Fruit fly (Drosophila melanogaster): ENCODE results near the gene Mnat9.

The Mnat9 gene

DNA sequence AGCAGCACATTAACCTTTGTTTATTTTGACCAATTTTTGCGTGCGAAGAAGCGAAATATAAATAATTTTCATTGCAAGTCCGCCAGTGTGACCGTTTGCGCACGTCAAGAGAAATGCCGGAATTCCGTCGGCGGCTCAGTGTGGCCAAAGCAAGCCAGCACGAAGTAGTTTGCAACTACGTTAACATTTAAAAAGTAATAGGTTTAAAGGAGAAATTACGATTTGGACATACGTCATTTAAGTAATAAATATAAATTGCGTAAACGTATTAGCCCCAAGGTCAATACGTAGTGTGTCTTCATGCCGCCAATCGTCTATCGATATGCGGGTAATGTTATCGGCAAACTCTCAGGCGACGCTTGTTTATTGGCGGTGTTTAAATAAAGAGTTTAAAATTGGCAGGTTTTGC lies 35.4 kb downstream of the Mnat9 start, which contains the start of the genes pygo and rod:
Gene pygo (minus strand): TSS at position 114 of the 409 bp plus-strand sequence.
Gene rod (plus strand): TSS at position 366 of the 409 bp plus-strand sequence.
- peak; percentile 1 for TF ChIP-seq CG17801 (GFP tag; optimal IDR thresholded peaks at IDR 0.05; ENCODE audit: partially characterized antibody)

DNA sequence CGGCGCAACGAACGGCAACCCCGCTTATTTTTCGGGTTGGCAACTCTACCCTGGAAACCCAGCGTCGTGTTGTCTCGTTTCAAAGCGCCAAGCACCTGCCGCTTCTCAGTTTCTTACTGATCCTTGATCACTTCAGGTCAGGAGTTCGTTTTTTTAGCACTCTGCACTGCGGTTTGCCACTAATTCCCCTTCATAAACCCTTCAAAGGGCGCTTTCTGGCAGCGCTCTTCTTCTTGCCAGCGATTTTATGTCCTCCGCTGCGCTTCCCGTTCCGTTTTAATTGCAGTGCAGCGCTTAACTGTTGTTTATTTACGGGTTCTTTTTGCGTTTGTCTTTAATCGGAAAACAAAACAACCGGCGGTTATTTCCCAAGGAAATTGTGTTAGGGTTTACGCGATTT lies 35.9 kb downstream of the Mnat9 start:
- no peak for TF ChIP-seq CG17801 (GFP tag; optimal IDR thresholded peaks at IDR 0.05; ENCODE audit: partially characterized antibody)

- TF ChIP-seq CG17801 (GFP tag; optimal IDR thresholded peaks at IDR 0.05; ENCODE audit: partially characterized antibody) = no peak
Observed at dm6 chr3R:31577351-31577750, 38.6 kb downstream of the Mnat9 start.

DNA sequence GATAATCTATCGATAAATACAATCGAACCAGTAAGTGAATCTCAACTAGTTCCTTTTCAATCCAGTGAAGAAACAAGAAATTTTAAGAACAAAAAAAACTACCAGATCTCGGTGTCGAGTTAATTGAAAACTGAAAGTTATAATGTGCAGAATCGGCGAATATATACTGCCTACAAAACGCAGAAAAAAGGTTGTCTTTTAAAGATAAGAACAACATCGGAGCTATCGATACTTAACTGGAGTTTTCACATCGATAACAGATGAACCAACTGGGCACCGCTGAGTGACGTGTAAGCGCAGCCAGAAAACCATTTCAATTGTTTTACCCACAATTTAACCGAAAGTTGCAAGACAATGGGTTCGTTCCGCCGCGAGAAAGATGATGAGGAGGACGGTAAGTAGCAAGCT lies 44.1 kb downstream of the Mnat9 start, which contains the start of gene gammaCOP:
Gene gammaCOP (plus strand): TSS at position 259 of the 408 bp plus-strand sequence.
- TF ChIP-seq CG17801 (GFP tag; optimal IDR thresholded peaks at IDR 0.05; ENCODE audit: partially characterized antibody) = peak; percentile 33

dm6 chr3R:31566738-31567137 lies 49.2 kb downstream of the Mnat9 start:
- no peak for TF ChIP-seq CG17801 (GFP tag; optimal IDR thresholded peaks at IDR 0.05; ENCODE audit: partially characterized antibody)

- no peak for TF ChIP-seq CG17801 (GFP tag; optimal IDR thresholded peaks at IDR 0.05; ENCODE audit: partially characterized antibody)
Observed at dm6 chr3R:31565738-31566137, 50.2 kb downstream of the Mnat9 start.

Data from ovary, adult (tissue).